Worm (Caenorhabditis elegans) whole organism, midembryonic: Measurements from ENCODE around the gene sri-25.
"Not testable (repeated sequence)": the region's sequence is repeated elsewhere in the genome, so short reads cannot be mapped to it uniquely, and the experiment has no call there.

Source experiments
- ref-1 ChIP-seq: fragments of 200-800 bp; sonication (Bioruptor generic); conservative IDR thresholded peaks from 2 replicates; pipeline ENCODE4 v1.3.6; 2022; ENCODE audit warnings: missing genetic modification reagents, missing genetic modification characterization, missing compliant biosample characterization
- tab-1 ChIP-seq: fragments of 200-800 bp; sonication (Bioruptor generic); IDR thresholded peaks from 2 replicates; pipeline ENCODE4 v1.3.6; 2022; ENCODE audit warnings: missing genetic modification characterization, missing compliant biosample characterization

ce11 chrV:15211869-15212268 is 4.9 kb upstream of the sri-25 start, which contains the start of gene sri-24:
- not testable (repeated sequence) for TF ChIP-seq ref-1, tab-1 (GFP tag; lab: Robert Waterston, UW)
